1 fruit fly cellular context compared by ENCODE assay signal in the genomic region with DNA sequence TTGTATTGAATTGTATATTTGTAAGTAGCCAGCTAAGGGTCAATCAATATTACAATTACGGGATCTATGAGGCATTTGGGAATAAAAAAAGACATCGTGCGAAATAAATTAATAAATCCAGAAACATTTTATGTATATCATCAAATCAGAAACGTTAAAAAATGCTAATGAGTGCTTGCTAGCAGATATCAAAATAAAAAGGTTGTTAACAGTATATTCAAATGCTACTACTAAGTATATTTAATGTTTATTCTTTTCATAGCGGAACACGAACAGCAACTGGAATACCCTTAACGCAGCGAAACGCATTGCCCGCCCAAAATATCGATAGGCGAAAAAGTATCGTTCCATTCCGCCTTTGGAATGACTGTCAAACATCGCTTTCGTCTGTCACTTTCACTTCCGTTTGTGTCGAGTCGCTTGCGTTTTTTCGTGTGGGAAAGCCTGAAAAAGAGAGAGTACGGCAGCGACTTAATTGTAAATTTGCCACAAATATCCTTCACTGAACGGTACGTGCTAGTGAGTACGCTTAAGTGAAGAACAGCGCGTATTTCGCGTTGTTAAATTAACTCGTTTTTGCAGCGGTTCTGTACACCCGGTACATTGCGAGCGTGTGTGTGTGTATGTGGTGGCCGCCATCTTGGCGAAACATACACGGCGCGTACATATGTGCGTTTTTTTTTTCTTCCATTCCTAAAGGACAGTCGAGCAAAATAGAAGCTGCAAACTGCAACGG.
TF ChIP-seq lines count a peak whose summit lies in the region.

A gene (plus strand): TSS at position 388 of the 736 bp plus-strand sequence.

TF ChIP-seq in whole organism, embryonic, 481 proteins besides CTCF, POLR2A, EP300 and RAD21 (continued from another document and continues in another):
- no peak for TF ChIP-seq Atf3 (GFP tag; optimal IDR thresholded peaks at IDR 0.05; lab: Kevin White, UChicago)
- TF ChIP-seq Antp (GFP tag; optimal IDR thresholded peaks at IDR 0.05; lab: Kevin White, UChicago): peak; percentile 48
- peak; percentile 34; the same call in 1 of the 3 replicates for TF ChIP-seq sr (GFP tag; IDR thresholded peaks at IDR 0.05; lab: Robert Waterston, UW)
- peak; percentile 65 for TF ChIP-seq Hsf (GFP tag; optimal IDR thresholded peaks at IDR 0.05; lab: Kevin White, UChicago)
- peak; percentile 88 for TF ChIP-seq caup (GFP tag; optimal IDR thresholded peaks at IDR 0.05; lab: Kevin White, UChicago; ENCODE audit: severe bottlenecking)
- TF ChIP-seq CG5180 (GFP tag; optimal IDR thresholded peaks at IDR 0.05; lab: Kevin White, UChicago): no peak
- TF ChIP-seq eve (GFP tag; optimal IDR thresholded peaks at IDR 0.05; lab: Kevin White, UChicago): no peak
- peak; percentile 52 for TF ChIP-seq CG2116 (GFP tag; optimal IDR thresholded peaks at IDR 0.05; lab: Kevin White, UChicago)
- 0 out of 2 replicates have a peak, but pooled peaks have one; percentile 35 for TF ChIP-seq CG13287 (GFP tag; IDR thresholded peaks at IDR 0.05; lab: Robert Waterston, UW; ENCODE audit: partially characterized antibody)
- 0 out of 3 replicates have a peak, but pooled peaks have one; percentile 42 for TF ChIP-seq CG2889 (GFP tag; IDR thresholded peaks at IDR 0.05; lab: Robert Waterston, UW)
- TF ChIP-seq CG13775 (GFP tag; optimal IDR thresholded peaks at IDR 0.05; lab: Kevin White, UChicago): peak; percentile 66
- TF ChIP-seq CG3281 (GFP tag; optimal IDR thresholded peaks at IDR 0.05; lab: Kevin White, UChicago): peak; percentile 81
- TF ChIP-seq CG7745 (tag; optimal IDR thresholded peaks at IDR 0.05; lab: Kevin White, UChicago): no peak
- no peak; the same call in 1 of the 2 replicates for TF ChIP-seq peb (GFP tag; IDR thresholded peaks at IDR 0.05; lab: Robert Waterston, UW)
- no peak for TF ChIP-seq hbn (GFP tag; IDR thresholded peaks at IDR 0.05; lab: Robert Waterston, UW; ENCODE audit: partially characterized antibody)
- TF ChIP-seq CG11456 (GFP tag; IDR thresholded peaks at IDR 0.05; lab: Robert Waterston, UW): peak; percentile 87
- peak; percentile 53; the same call in 1 of the 2 replicates for TF ChIP-seq al (GFP tag; IDR thresholded peaks at IDR 0.05; lab: Robert Waterston, UW)
- peak in 1 of 2 experiments; percentile 38 for TF ChIP-seq insv (GFP tag; optimal IDR thresholded peaks at IDR 0.05; lab: Kevin White, UChicago)
- peak; percentile 35 for TF ChIP-seq Xbp1 (GFP tag; optimal IDR thresholded peaks at IDR 0.05; lab: Kevin White, UChicago)
- TF ChIP-seq CG2712 (tag; optimal IDR thresholded peaks at IDR 0.05; lab: Kevin White, UChicago): peak; percentile 42
- TF ChIP-seq org-1 (GFP tag; optimal IDR thresholded peaks at IDR 0.05; lab: Kevin White, UChicago): peak; percentile 44
- TF ChIP-seq mam (GFP tag; optimal IDR thresholded peaks at IDR 0.05; lab: Kevin White, UChicago): peak; percentile 66
- TF ChIP-seq luna (GFP tag; optimal IDR thresholded peaks at IDR 0.05; lab: Kevin White, UChicago): peak; percentile 53
- peak; percentile 72 for TF ChIP-seq CG33213 (GFP tag; optimal IDR thresholded peaks at IDR 0.05; lab: Kevin White, UChicago)
- TF ChIP-seq esg (GFP tag; conservative IDR thresholded peaks at IDR 0.05; lab: Robert Waterston, UW): peak; percentile 59
- TF ChIP-seq CG32772 (GFP tag; IDR thresholded peaks at IDR 0.05; lab: Robert Waterston, UW): peak; percentile 32; the same call in 1 of the 2 replicates
- TF ChIP-seq sug (tag; optimal IDR thresholded peaks at IDR 0.05; lab: Kevin White, UChicago): no peak
- peak; percentile 79 for TF ChIP-seq CG33557 (GFP tag; optimal IDR thresholded peaks at IDR 0.05; lab: Kevin White, UChicago)
- no peak for TF ChIP-seq Ada2b (GFP tag; IDR thresholded peaks at IDR 0.05; lab: Robert Waterston, UW)
- TF ChIP-seq cwo (GFP tag; optimal IDR thresholded peaks at IDR 0.05; lab: Kevin White, UChicago): no peak
- TF ChIP-seq CG15479 (GFP tag; optimal IDR thresholded peaks at IDR 0.05; lab: Kevin White, UChicago): peak; percentile 18
- peak; percentile 76; the same call in 2 of the 3 replicates for TF ChIP-seq CG6791 (GFP tag; IDR thresholded peaks at IDR 0.05; lab: Robert Waterston, UW; ENCODE audit: partially characterized antibody)
- peak; percentile 42 for TF ChIP-seq gfzf (GFP tag; optimal IDR thresholded peaks at IDR 0.05; lab: Kevin White, UChicago)
- TF ChIP-seq unc-4 (GFP tag; IDR thresholded peaks at IDR 0.05; lab: Robert Waterston, UW; ENCODE audit: partially characterized antibody): peak; percentile 45; the same call in 1 of the 2 replicates
- no peak for TF ChIP-seq ftz-f1 (GFP tag; optimal IDR thresholded peaks at IDR 0.05; lab: Kevin White, UChicago)
- TF ChIP-seq yki (optimal IDR thresholded peaks at IDR 0.05; lab: Kevin White, UChicago): no peak
- peak; percentile 63 for TF ChIP-seq CG11247 (GFP tag; IDR thresholded peaks at IDR 0.05; lab: Robert Waterston, UW)
- no peak for TF ChIP-seq CG8924 (tag; optimal IDR thresholded peaks at IDR 0.05; lab: Kevin White, UChicago)
- no peak for TF ChIP-seq CG11504 (tag; optimal IDR thresholded peaks at IDR 0.05; lab: Kevin White, UChicago)
- peak; percentile 11 for TF ChIP-seq CG8281 (tag; optimal IDR thresholded peaks at IDR 0.05; lab: Kevin White, UChicago)
- peak; percentile 94 for TF ChIP-seq CG32767 (GFP tag; IDR thresholded peaks at IDR 0.05; lab: Robert Waterston, UW)
- TF ChIP-seq sc (optimal IDR thresholded peaks at IDR 0.05; lab: Kevin White, UChicago): no peak
- TF ChIP-seq sc (GFP tag; optimal IDR thresholded peaks at IDR 0.05; lab: Kevin White, UChicago): peak; percentile 23
- TF ChIP-seq grn (GFP tag; optimal IDR thresholded peaks at IDR 0.05; lab: Kevin White, UChicago): no peak
- TF ChIP-seq ems (GFP tag; optimal IDR thresholded peaks at IDR 0.05; lab: Kevin White, UChicago): peak; percentile 51
- TF ChIP-seq Oaz (GFP tag; IDR thresholded peaks at IDR 0.05; lab: Robert Waterston, UW): 0 out of 2 replicates have a peak, but pooled peaks have one; percentile 9
- TF ChIP-seq Hr78 (GFP tag; optimal IDR thresholded peaks at IDR 0.05; lab: Kevin White, UChicago): no peak
- peak; percentile 64 for TF ChIP-seq CG13624 (GFP tag; optimal IDR thresholded peaks at IDR 0.05; lab: Kevin White, UChicago)
- peak; percentile 16 for TF ChIP-seq CG7928 (GFP tag; optimal IDR thresholded peaks at IDR 0.05; lab: Kevin White, UChicago)
- no peak; the same call in none of the 2 replicates for TF ChIP-seq CG14014 (GFP tag; IDR thresholded peaks at IDR 0.05; lab: Robert Waterston, UW)
- TF ChIP-seq ab (GFP tag; optimal IDR thresholded peaks at IDR 0.05; lab: Kevin White, UChicago): peak; percentile 16
- TF ChIP-seq CG17385 (GFP tag; optimal IDR thresholded peaks at IDR 0.05; lab: Kevin White, UChicago): peak; percentile 79
- peak; percentile 86 for TF ChIP-seq Mes4 (GFP tag; optimal IDR thresholded peaks at IDR 0.05; lab: Kevin White, UChicago)
- peak; percentile 61 for TF ChIP-seq gsb-n (tag; optimal IDR thresholded peaks at IDR 0.05; lab: Kevin White, UChicago)
- no peak for TF ChIP-seq CG4854 (GFP tag; optimal IDR thresholded peaks at IDR 0.05; lab: Kevin White, UChicago)
- TF ChIP-seq CG15011 (GFP tag; optimal IDR thresholded peaks at IDR 0.05; lab: Kevin White, UChicago): peak; percentile 51
- no peak for TF ChIP-seq NK7.1 (GFP tag; optimal IDR thresholded peaks at IDR 0.05; lab: Kevin White, UChicago)
- no peak for TF ChIP-seq CG13123 (GFP tag; optimal IDR thresholded peaks at IDR 0.05; lab: Kevin White, UChicago)
- TF ChIP-seq br (optimal IDR thresholded peaks at IDR 0.05; lab: Kevin White, UChicago): no peak
- no peak for TF ChIP-seq toy (GFP tag; IDR thresholded peaks at IDR 0.05; lab: Robert Waterston, UW)
- TF ChIP-seq HLH4C (GFP tag; IDR thresholded peaks at IDR 0.05; lab: Robert Waterston, UW; ENCODE audit: partially characterized antibody): peak; percentile 52; the same call in 2 of the 3 replicates
- TF ChIP-seq Adf1 (GFP tag; IDR thresholded peaks at IDR 0.05; lab: Robert Waterston, UW): peak; percentile 24; the same call in 1 of the 2 replicates
- peak; percentile 85 for TF ChIP-seq pb (GFP tag; optimal IDR thresholded peaks at IDR 0.05; lab: Kevin White, UChicago)
- peak; percentile 1 for TF ChIP-seq CG12236 (GFP tag; optimal IDR thresholded peaks at IDR 0.05; lab: Kevin White, UChicago)
- TF ChIP-seq trem (tag; optimal IDR thresholded peaks at IDR 0.05; lab: Kevin White, UChicago): peak; percentile 54
- TF ChIP-seq CG30403 (GFP tag; optimal IDR thresholded peaks at IDR 0.05; lab: Kevin White, UChicago): no peak
- no peak for TF ChIP-seq CG10462 (GFP tag; optimal IDR thresholded peaks at IDR 0.05; lab: Kevin White, UChicago)
- TF ChIP-seq danr (GFP tag; IDR thresholded peaks at IDR 0.05; lab: Robert Waterston, UW): no peak
- TF ChIP-seq CG34422 (GFP tag; IDR thresholded peaks at IDR 0.05; lab: Robert Waterston, UW): peak; percentile 91; the same call in 1 of the 3 replicates
- TF ChIP-seq Mad (GFP tag; optimal IDR thresholded peaks at IDR 0.05; lab: Kevin White, UChicago): peak; percentile 32
- no peak for TF ChIP-seq ato (GFP tag; IDR thresholded peaks at IDR 0.05; lab: Robert Waterston, UW; ENCODE audit: partially characterized antibody)
- TF ChIP-seq Sry-δ (GFP tag; optimal IDR thresholded peaks at IDR 0.05; lab: Kevin White, UChicago): peak; percentile 60
- TF ChIP-seq CG12769 (tag; optimal IDR thresholded peaks at IDR 0.05; lab: Kevin White, UChicago): peak; percentile 73
- TF ChIP-seq CG4404 (GFP tag; IDR thresholded peaks at IDR 0.05; lab: Robert Waterston, UW): 0 out of 2 replicates have a peak, but pooled peaks have one; percentile 16
- TF ChIP-seq CG7839 (tag; optimal IDR thresholded peaks at IDR 0.05; lab: Kevin White, UChicago): no peak
- no peak for TF ChIP-seq z (GFP tag; IDR thresholded peaks at IDR 0.05; lab: Robert Waterston, UW)
- TF ChIP-seq maf-S (GFP tag; optimal IDR thresholded peaks at IDR 0.05; lab: Kevin White, UChicago): peak; percentile 42
- TF ChIP-seq dysf (GFP tag; IDR thresholded peaks at IDR 0.05; lab: Robert Waterston, UW): no peak; the same call in 1 of the 3 replicates
- TF ChIP-seq seq (GFP tag; IDR thresholded peaks at IDR 0.05; lab: Robert Waterston, UW): peak; percentile 48; the same call in 1 of the 2 replicates
- TF ChIP-seq CG8388 (GFP tag; optimal IDR thresholded peaks at IDR 0.05; lab: Kevin White, UChicago): peak; percentile 40
- peak; percentile 51; the same call in 1 of the 2 replicates for TF ChIP-seq rib (GFP tag; IDR thresholded peaks at IDR 0.05; lab: Robert Waterston, UW)
- TF ChIP-seq onecut (GFP tag; IDR thresholded peaks at IDR 0.05; lab: Robert Waterston, UW): peak; percentile 77
- TF ChIP-seq Nf-YC (tag; optimal IDR thresholded peaks at IDR 0.05; lab: Kevin White, UChicago): no peak
- peak; percentile 86 for TF ChIP-seq kni (GFP tag; optimal IDR thresholded peaks at IDR 0.05; lab: Kevin White, UChicago)
- TF ChIP-seq p53 (GFP tag; optimal IDR thresholded peaks at IDR 0.05; lab: Kevin White, UChicago): peak; percentile 5
- TF ChIP-seq pan (optimal IDR thresholded peaks at IDR 0.05; lab: Kevin White, UChicago): no peak
- peak in 1 of 2 experiments; percentile 65 for TF ChIP-seq pan (GFP tag; optimal IDR thresholded peaks at IDR 0.05 in 1 of 2, IDR thresholded peaks at IDR 0.05 in 1 of 2)
- 0 out of 2 replicates have a peak, but pooled peaks have one; percentile 38 for TF ChIP-seq CG10321 (GFP tag; IDR thresholded peaks at IDR 0.05; lab: Robert Waterston, UW)
- TF ChIP-seq CG14441 (GFP tag; IDR thresholded peaks at IDR 0.05; lab: Robert Waterston, UW): peak; percentile 47; the same call in 1 of the 2 replicates
- TF ChIP-seq CG31224 (GFP tag; IDR thresholded peaks at IDR 0.05; lab: Robert Waterston, UW): peak; percentile 43
- peak; percentile 73 for TF ChIP-seq sens-2 (GFP tag; IDR thresholded peaks at IDR 0.05; lab: Robert Waterston, UW)
- peak; percentile 62 for TF ChIP-seq CG17186 (GFP tag; optimal IDR thresholded peaks at IDR 0.05; lab: Kevin White, UChicago)
- 0 out of 2 replicates have a peak, but pooled peaks have one; percentile 41 for TF ChIP-seq CG8765 (GFP tag; IDR thresholded peaks at IDR 0.05; lab: Robert Waterston, UW)
- TF ChIP-seq Elba2 (GFP tag; optimal IDR thresholded peaks at IDR 0.05; lab: Kevin White, UChicago): no peak
- peak in 1 of 2 experiments; percentile 0 for TF ChIP-seq Hr51 (GFP tag; optimal IDR thresholded peaks at IDR 0.05; lab: Kevin White, UChicago)
- TF ChIP-seq lola (GFP tag; optimal IDR thresholded peaks at IDR 0.05; lab: Kevin White, UChicago): peak in 1 of 3 experiments; percentile 38
- TF ChIP-seq CG7271 (tag; optimal IDR thresholded peaks at IDR 0.05; lab: Kevin White, UChicago): peak; percentile 78
- TF ChIP-seq CG30020 (tag; optimal IDR thresholded peaks at IDR 0.05; lab: Kevin White, UChicago): peak; percentile 89
- no peak for TF ChIP-seq CG34224 (GFP tag; IDR thresholded peaks at IDR 0.05; lab: Robert Waterston, UW; ENCODE audit: partially characterized antibody)
- no peak for TF ChIP-seq CG1647 (GFP tag; optimal IDR thresholded peaks at IDR 0.05; lab: Kevin White, UChicago)
- peak; percentile 55 for TF ChIP-seq CG17328 (GFP tag; IDR thresholded peaks at IDR 0.05; lab: Robert Waterston, UW)
- peak; percentile 51 for TF ChIP-seq da (GFP tag; optimal IDR thresholded peaks at IDR 0.05; lab: Kevin White, UChicago)
- TF ChIP-seq Asciz (GFP tag; optimal IDR thresholded peaks at IDR 0.05; lab: Kevin White, UChicago): peak; percentile 71
- no peak for TF ChIP-seq Doc2 (GFP tag; IDR thresholded peaks at IDR 0.05; lab: Robert Waterston, UW)
- TF ChIP-seq CG3838 (GFP tag; optimal IDR thresholded peaks at IDR 0.05; lab: Kevin White, UChicago): no peak
- peak; percentile 83 for TF ChIP-seq CG1603 (tag; optimal IDR thresholded peaks at IDR 0.05; lab: Kevin White, UChicago)
- peak; percentile 57 for TF ChIP-seq pzg (GFP tag; optimal IDR thresholded peaks at IDR 0.05; lab: Kevin White, UChicago)
- peak; percentile 80 for TF ChIP-seq CrebB (tag; optimal IDR thresholded peaks at IDR 0.05; lab: Kevin White, UChicago)
- peak; percentile 84 for TF ChIP-seq CG34376 (GFP tag; optimal IDR thresholded peaks at IDR 0.05; lab: Kevin White, UChicago)
- peak; percentile 61 for TF ChIP-seq HmgZ (tag; optimal IDR thresholded peaks at IDR 0.05; lab: Kevin White, UChicago)
- peak; percentile 80 for TF ChIP-seq dm (GFP tag; optimal IDR thresholded peaks at IDR 0.05; lab: Kevin White, UChicago)
- peak; percentile 31; the same call in 1 of the 3 replicates for TF ChIP-seq CG7357 (GFP tag; IDR thresholded peaks at IDR 0.05; lab: Robert Waterston, UW)
- TF ChIP-seq gcm (GFP tag; optimal IDR thresholded peaks at IDR 0.05; lab: Kevin White, UChicago): peak; percentile 78
- TF ChIP-seq mirr (GFP tag; optimal IDR thresholded peaks at IDR 0.05; lab: Kevin White, UChicago): peak; percentile 88
- TF ChIP-seq zen (tag; optimal IDR thresholded peaks at IDR 0.05; lab: Kevin White, UChicago): no peak
- TF ChIP-seq CG32532 (GFP tag; IDR thresholded peaks at IDR 0.05; lab: Robert Waterston, UW): peak; percentile 77
- peak; percentile 73 for TF ChIP-seq BEAF-32 (GFP tag; optimal IDR thresholded peaks at IDR 0.05; lab: Kevin White, UChicago)
